Worm (Caenorhabditis elegans) whole organism, late embryonic: ENCODE results near the gene F16F9.3.

ENCODE experiments used
- C08G9.2 ChIP-seq: sonication (generic microtip); optimal IDR thresholded peaks from 2 replicates; lab custom pipeline; 2016; ENCODE audit warnings: mild to moderate bottlenecking, missing genetic modification characterization, moderate library complexity, missing compliant biosample characterization
- C38D4.7 ChIP-seq: fragments of 200-800 bp; sonication (Bioruptor generic); optimal IDR thresholded peaks from 2 replicates; lab custom pipeline; 2018; ENCODE audit warnings: mild to moderate bottlenecking, missing genetic modification characterization, moderate library complexity, missing compliant biosample characterization
- F13H6.1 ChIP-seq: sonication (generic microtip); optimal IDR thresholded peaks from 2 replicates; lab custom pipeline; 2016; ENCODE audit warnings: missing genetic modification characterization, missing compliant biosample characterization
- K02D7.2 ChIP-seq: sonication (generic microtip); optimal IDR thresholded peaks from 2 replicates; lab custom pipeline; 2017; ENCODE audit warnings: mild to moderate bottlenecking, missing genetic modification characterization, missing compliant biosample characterization
- ama-1 ChIP-seq: fragments of 150-350 bp; optimal IDR thresholded peaks from 2 replicates; lab custom pipeline; 2014
- ceh-18 ChIP-seq: sonication (generic microtip); optimal IDR thresholded peaks from 2 replicates; lab custom pipeline; 2016; ENCODE audit warnings: missing genetic modification characterization, missing compliant biosample characterization
- ceh-19 ChIP-seq: fragments of 200-800 bp; sonication (Bioruptor generic); optimal IDR thresholded peaks from 2 replicates; lab custom pipeline; 2018; ENCODE audit warnings: mild to moderate bottlenecking, missing genetic modification characterization, missing compliant biosample characterization
- ceh-22 ChIP-seq: sonication (generic microtip); optimal IDR thresholded peaks from 2 replicates; lab custom pipeline; 2017; ENCODE audit warnings: missing biosample characterization, missing genetic modification characterization
- ceh-31 ChIP-seq: sonication (generic microtip); optimal IDR thresholded peaks from 2 replicates; lab custom pipeline; 2016; ENCODE audit warnings: missing genetic modification characterization, missing compliant biosample characterization
- ceh-34 ChIP-seq: sonication (generic microtip); optimal IDR thresholded peaks from 2 replicates; lab custom pipeline; 2016; ENCODE audit warnings: mild to moderate bottlenecking, missing genetic modification characterization, missing compliant biosample characterization
- ceh-45 ChIP-seq: fragments of 200-800 bp; sonication (Bioruptor generic); IDR thresholded peaks from 2 replicates; pipeline ENCODE4 v1.3.6; 2022; ENCODE audit warnings: missing genetic modification reagents, missing genetic modification characterization, missing compliant biosample characterization
- ceh-48 ChIP-seq: sonication (generic microtip); optimal IDR thresholded peaks from 2 replicates; lab custom pipeline; 2016; ENCODE audit warnings: missing genetic modification characterization, inconsistent platforms, missing compliant biosample characterization
- dmd-4 ChIP-seq: sonication (generic microtip); optimal IDR thresholded peaks from 2 replicates; lab custom pipeline; 2016; ENCODE audit warnings: borderline replicate concordance, missing genetic modification characterization, missing compliant biosample characterization
- elt-2 ChIP-seq: sonication (generic microtip); optimal IDR thresholded peaks from 2 replicates; lab custom pipeline; 2016; ENCODE audit warnings: missing genetic modification reagents, missing genetic modification characterization, missing compliant biosample characterization
- hlh-30 ChIP-seq: sonication (generic microtip); optimal IDR thresholded peaks from 2 replicates; lab custom pipeline; 2017; ENCODE audit warnings: antibody characterized with exemption, missing genetic modification characterization, missing compliant biosample characterization; ENCODE audit not compliant: insufficient read depth
- lin-11 ChIP-seq: fragments of 200-800 bp; sonication (Bioruptor generic); optimal IDR thresholded peaks from 2 replicates; lab custom pipeline; 2018; ENCODE audit warnings: mild to moderate bottlenecking, missing genetic modification characterization, missing compliant biosample characterization
- madf-2 ChIP-seq: sonication (generic microtip); optimal IDR thresholded peaks from 2 replicates; lab custom pipeline; 2017; ENCODE audit warnings: missing genetic modification characterization, missing compliant biosample characterization
- mec-3 ChIP-seq: sonication (generic microtip); optimal IDR thresholded peaks from 2 replicates; lab custom pipeline; 2016; ENCODE audit warnings: borderline replicate concordance, missing genetic modification characterization, missing compliant biosample characterization
- nfya-1 ChIP-seq: sonication (generic microtip); optimal IDR thresholded peaks from 2 replicates; lab custom pipeline; 2017; ENCODE audit warnings: missing genetic modification characterization, mild to moderate bottlenecking, missing compliant biosample characterization, antibody characterized with exemption, moderate library complexity
- nhr-11 ChIP-seq: fragments of 150-350 bp; optimal IDR thresholded peaks from 2 replicates; lab custom pipeline; 2014; ENCODE audit warnings: missing biosample characterization, missing genetic modification characterization
- nhr-232 ChIP-seq: sonication (generic microtip); optimal IDR thresholded peaks from 2 replicates; lab custom pipeline; 2016; ENCODE audit warnings: missing genetic modification characterization, missing compliant biosample characterization
- npax-4 ChIP-seq: sonication (generic microtip); optimal IDR thresholded peaks from 2 replicates; lab custom pipeline; 2016; ENCODE audit warnings: missing genetic modification characterization, missing compliant biosample characterization
- odd-2 ChIP-seq: sonication (generic microtip); optimal IDR thresholded peaks from 2 replicates; lab custom pipeline; 2017; ENCODE audit warnings: antibody characterized with exemption, mild to moderate bottlenecking, missing genetic modification characterization, missing compliant biosample characterization
- pag-3 ChIP-seq: sonication (generic microtip); optimal IDR thresholded peaks from 2 replicates; lab custom pipeline; 2016; ENCODE audit warnings: missing compliant biosample characterization, missing genetic modification characterization, borderline replicate concordance
- pax-1 ChIP-seq: fragments of 150-350 bp; optimal IDR thresholded peaks from 2 replicates; lab custom pipeline; 2014; ENCODE audit warnings: missing biosample characterization, missing genetic modification characterization
- pha-2 ChIP-seq: sonication (generic microtip); optimal IDR thresholded peaks from 2 replicates; lab custom pipeline; 2017; ENCODE audit warnings: mild to moderate bottlenecking, missing genetic modification characterization, missing compliant biosample characterization
- pha-4 ChIP-seq: fragments of 150-350 bp; optimal IDR thresholded peaks from 2 replicates; lab custom pipeline; 2018; ENCODE audit warnings: missing biosample characterization, missing genetic modification reagents, missing genetic modification characterization
- pros-1 ChIP-seq: fragments of 150-350 bp; optimal IDR thresholded peaks from 2 replicates; lab custom pipeline; 2014; ENCODE audit warnings: missing biosample characterization, missing genetic modification reagents, missing genetic modification characterization
- rnt-1 ChIP-seq: sonication (generic microtip); optimal IDR thresholded peaks from 2 replicates; lab custom pipeline; 2016; ENCODE audit warnings: missing genetic modification characterization, missing compliant biosample characterization
- sdc-2 ChIP-seq: sonication (generic microtip); optimal IDR thresholded peaks from 2 replicates; lab custom pipeline; 2016; ENCODE audit warnings: missing genotype, missing genetic modification characterization, missing compliant biosample characterization
- sox-2 ChIP-seq: fragments of 200-800 bp; sonication (Bioruptor generic); IDR thresholded peaks from 2 replicates; pipeline ENCODE4 v1.3.6; 2022; ENCODE audit warnings: missing genetic modification reagents, missing genetic modification characterization, missing compliant biosample characterization
- sox-4 ChIP-seq: sonication (generic microtip); optimal IDR thresholded peaks from 2 replicates; lab custom pipeline; 2017; ENCODE audit warnings: mild to moderate bottlenecking, missing genetic modification characterization, inconsistent platforms, missing compliant biosample characterization
- unc-42 ChIP-seq: sonication (generic microtip); optimal IDR thresholded peaks from 2 replicates; lab custom pipeline; 2016; ENCODE audit warnings: missing genotype, missing genetic modification characterization, missing compliant biosample characterization
- unc-55 ChIP-seq: sonication (generic microtip); optimal IDR thresholded peaks from 2 replicates; lab custom pipeline; 2017; ENCODE audit warnings: missing biosample characterization, missing genetic modification reagents, missing genetic modification characterization
- unc-86 ChIP-seq: sonication (generic microtip); optimal IDR thresholded peaks from 2 replicates; lab custom pipeline; 2016; ENCODE audit warnings: missing genetic modification characterization, missing compliant biosample characterization
- zip-5 ChIP-seq: sonication (generic microtip); optimal IDR thresholded peaks from 2 replicates; lab custom pipeline; 2016; ENCODE audit warnings: missing genetic modification characterization, missing compliant biosample characterization
- ztf-16 ChIP-seq: sonication (generic microtip); optimal IDR thresholded peaks from 2 replicates; lab custom pipeline; 2017; ENCODE audit warnings: missing genetic modification characterization, missing compliant biosample characterization

The F16F9.3 gene

DNA sequence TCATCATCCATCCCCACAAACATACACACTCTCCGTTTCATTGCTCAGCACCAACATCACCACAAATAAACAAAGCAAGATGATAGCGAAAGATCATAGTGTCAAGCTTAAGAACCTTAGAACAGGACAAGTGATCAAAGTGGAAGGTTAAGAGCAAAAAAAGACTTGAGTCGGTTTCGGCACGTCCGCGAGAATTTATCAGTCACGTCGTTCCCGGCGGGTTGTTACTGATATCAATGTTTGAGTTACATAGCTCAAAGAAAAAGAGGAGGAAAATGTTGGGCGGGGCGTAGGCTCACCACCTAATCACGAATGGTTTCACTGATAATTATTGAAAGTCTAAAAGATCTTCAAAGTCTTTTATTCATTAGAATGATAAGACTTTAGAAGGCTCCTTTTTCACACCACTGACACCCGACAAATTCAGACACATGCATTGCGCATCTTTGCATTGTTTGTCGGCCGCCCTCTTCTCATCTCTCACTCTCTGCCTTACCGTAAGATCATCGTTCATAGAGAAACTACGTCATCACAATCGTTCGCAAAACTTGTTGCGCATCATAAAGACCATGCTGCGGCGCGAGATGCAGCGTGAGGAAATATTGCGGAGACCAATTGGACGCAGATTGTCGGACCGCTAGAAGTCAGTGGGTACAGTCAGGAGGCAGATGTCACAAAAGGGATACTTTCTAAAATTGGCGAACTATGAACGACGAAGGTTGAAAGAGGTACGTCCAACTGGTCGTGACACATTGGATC is 19.8 kb downstream of the F16F9.3 start:
- TF ChIP-seq pros-1 (tag; lab: Kevin White, UChicago) (peak; percentile 27), ztf-16 (tag; lab: Kevin White, UChicago) (peak; percentile 20), ceh-31 (tag; lab: Kevin White, UChicago) (peak; percentile 19), nfya-1 (peak; percentile 48), sox-2 (GFP tag; lab: Robert Waterston, UW) (no peak), ceh-22 (tag; lab: Kevin White, UChicago) (no peak), elt-2 (tag; lab: Kevin White, UChicago) (peak; percentile 58), F13H6.1 (tag; lab: Kevin White, UChicago) (peak; percentile 22)

DNA sequence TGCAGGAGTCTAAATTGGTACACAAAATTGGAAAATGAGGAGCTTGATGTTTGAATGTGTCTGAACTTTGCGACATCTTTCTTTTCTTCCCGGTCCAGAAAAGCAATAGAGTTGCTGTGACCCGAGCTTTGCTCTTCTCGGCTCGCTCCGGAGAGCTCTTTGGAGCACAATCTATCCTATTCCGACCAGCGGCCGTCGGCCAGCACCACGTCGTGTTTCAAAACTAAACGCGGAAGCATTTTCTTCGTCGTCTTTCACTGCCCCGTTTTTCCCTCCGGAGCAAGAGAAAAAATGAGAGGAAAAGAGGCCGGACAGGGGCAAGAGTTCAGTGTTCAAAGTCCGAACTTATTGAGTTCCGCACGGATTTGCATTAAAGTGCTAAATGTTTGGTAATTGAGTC is 21.6 kb downstream of the F16F9.3 start:
- TF ChIP-seq ceh-18 (tag; lab: Kevin White, UChicago) (no peak), pag-3 (tag; lab: Kevin White, UChicago) (no peak), unc-42 (tag; lab: Kevin White, UChicago) (peak; percentile 10)
- TF ChIP-seq, all 69 proteins: peak for 1

DNA sequence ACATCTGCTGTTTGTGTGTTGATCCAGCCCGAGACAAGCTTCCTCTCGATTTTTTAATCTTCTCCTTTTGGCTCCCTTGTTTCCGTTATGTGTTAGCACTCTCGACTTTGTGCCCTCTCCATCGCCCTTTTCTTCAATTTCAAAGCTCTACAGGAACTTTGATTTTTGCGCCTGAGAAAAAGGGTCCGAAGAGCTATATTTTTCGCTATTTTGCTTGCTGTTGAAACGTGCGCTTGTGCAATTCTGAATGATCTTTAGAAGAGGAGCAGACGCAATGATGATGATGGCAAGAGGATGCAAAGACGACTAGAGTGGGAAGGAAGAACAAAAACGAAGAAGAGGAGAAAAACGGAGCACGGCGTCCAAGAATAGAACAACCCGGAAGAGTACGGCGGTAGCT is 24.3 kb downstream of the F16F9.3 start:
- TF ChIP-seq ceh-34 (peak; percentile 5), pax-1 (tag; lab: Kevin White, UChicago) (no peak), unc-42 (tag; lab: Kevin White, UChicago) (peak; percentile 9), zip-5 (tag; lab: Kevin White, UChicago) (no peak), ceh-19 (GFP tag; lab: Kevin White, UChicago) (no peak)

DNA sequence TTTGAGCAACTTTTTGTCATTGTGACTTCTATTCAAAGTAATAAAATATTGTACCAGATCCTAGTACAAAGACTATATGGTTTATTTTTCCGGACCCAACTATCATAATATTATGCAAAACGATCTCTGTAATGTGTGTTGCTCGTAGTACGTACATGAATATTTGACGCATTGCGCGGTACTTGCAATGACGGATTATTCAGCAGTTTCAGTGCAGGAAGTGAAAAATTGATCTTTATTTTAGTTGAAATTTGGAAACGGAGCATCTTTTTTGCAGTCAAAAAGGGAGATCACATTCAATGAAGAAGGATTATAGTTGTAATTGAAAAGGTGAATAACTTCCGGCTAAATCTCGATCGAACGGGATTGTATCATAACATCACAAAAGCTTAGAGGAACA is 26.5 kb downstream of the F16F9.3 start:
- TF ChIP-seq K02D7.2 (tag; lab: Kevin White, UChicago) (no peak), C38D4.7 (GFP tag; lab: Kevin White, UChicago) (no peak), elt-2 (tag; lab: Kevin White, UChicago) (no peak), lin-11 (tag; lab: Kevin White, UChicago) (no peak), odd-2 (tag; lab: Kevin White, UChicago) (no peak), pha-4 (tag; lab: Kevin White, UChicago) (no peak), rnt-1 (tag; lab: Kevin White, UChicago) (no peak), nhr-232 (tag; lab: Kevin White, UChicago) (no peak), unc-55 (no peak), hlh-30 (tag; lab: Kevin White, UChicago) (no peak), zip-5 (tag; lab: Kevin White, UChicago) (no peak), ceh-18 (tag; lab: Kevin White, UChicago) (no peak), sox-4 (tag; lab: Kevin White, UChicago) (no peak), ama-1 (lab: Kevin White, UChicago) (no peak), pha-2 (no peak), mec-3 (tag; lab: Kevin White, UChicago) (no peak), ceh-19 (GFP tag; lab: Kevin White, UChicago) (no peak)

DNA sequence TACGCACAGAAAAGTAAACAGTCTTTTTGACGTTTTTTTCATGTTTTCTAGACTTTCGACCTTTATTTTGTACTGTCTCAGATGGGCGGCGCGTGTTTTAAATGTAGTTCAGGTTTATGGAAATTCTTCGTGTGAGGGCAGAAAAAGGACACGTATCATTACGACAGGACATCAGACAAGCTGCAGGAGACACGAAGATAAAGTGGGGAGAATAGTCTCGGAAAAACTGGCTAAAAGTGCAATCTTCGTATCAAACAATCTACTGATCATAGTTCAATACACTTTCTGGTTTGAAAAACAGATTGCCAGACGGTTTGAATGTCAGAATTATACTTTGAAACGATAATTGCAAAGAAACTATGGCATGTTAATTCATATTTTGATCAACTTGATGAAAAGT is 28.0 kb downstream of the F16F9.3 start:
- TF ChIP-seq lin-11 (tag; lab: Kevin White, UChicago) (no peak), ceh-45 (GFP tag; lab: Robert Waterston, UW) (no peak), sdc-2 (tag; lab: Kevin White, UChicago) (no peak), ceh-22 (tag; lab: Kevin White, UChicago) (no peak), madf-2 (tag; lab: Kevin White, UChicago) (no peak), ceh-48 (no peak), nhr-11 (tag; lab: Kevin White, UChicago) (no peak), C08G9.2 (tag; lab: Kevin White, UChicago) (no peak), dmd-4 (tag; lab: Kevin White, UChicago) (no peak), unc-86 (tag; lab: Kevin White, UChicago) (no peak), npax-4 (tag; lab: Kevin White, UChicago) (no peak), F13H6.1 (tag; lab: Kevin White, UChicago) (no peak), nhr-232 (tag; lab: Kevin White, UChicago) (no peak)
- TF ChIP-seq, all 69 proteins: peak for 0
